Fruit fly (Drosophila melanogaster): Measurements from ENCODE around the gene Kdm5.

- TF ChIP-seq tai (GFP tag; optimal IDR thresholded peaks at IDR 0.05) (no peak), psq (GFP tag; optimal IDR thresholded peaks at IDR 0.05) (no peak), usp (GFP tag; optimal IDR thresholded peaks at IDR 0.05) (no peak), sage (GFP tag; optimal IDR thresholded peaks at IDR 0.05) (no peak), dmrt93B (GFP tag; optimal IDR thresholded peaks at IDR 0.05) (no peak), Dfd (GFP tag; optimal IDR thresholded peaks at IDR 0.05) (no peak), brk (GFP tag; optimal IDR thresholded peaks at IDR 0.05) (no peak), sv (GFP tag; optimal IDR thresholded peaks at IDR 0.05) (no peak), lola (GFP tag; optimal IDR thresholded peaks at IDR 0.05) (no peak)
Observed at dm6 chr2L:6046865-6047264, 47.6 kb upstream of the Kdm5 start.
